Worm (Caenorhabditis elegans): Measurements from ENCODE around the gene F08D12.7.

DNA sequence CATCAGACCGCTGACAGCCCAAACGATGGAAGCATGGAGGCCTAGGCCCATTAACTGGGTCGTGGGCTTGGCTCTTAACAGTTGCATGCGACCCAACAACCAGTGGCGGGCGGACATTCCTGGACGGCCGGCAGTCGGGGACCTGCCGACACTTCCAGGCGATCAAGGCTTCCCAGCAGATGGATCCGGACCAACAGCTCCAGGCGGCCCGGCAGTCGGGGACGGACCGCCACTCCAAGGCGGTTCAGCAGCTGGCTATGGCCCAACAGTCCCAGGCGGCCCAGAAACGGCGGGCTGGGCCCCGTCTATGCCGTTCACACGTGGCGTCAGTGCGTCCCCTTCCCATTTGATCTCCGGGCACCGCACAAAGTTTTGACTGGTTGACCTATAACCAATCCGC, 27.5 kb downstream of the F08D12.7 start:
- TF ChIP-seq F39B2.1 (GFP tag; IDR thresholded peaks at IDR 0.05) (no peak), repo-1 (tag; optimal IDR thresholded peaks at IDR 0.05) (no peak), die-1 (tag; optimal IDR thresholded peaks at IDR 0.05) (no peak), bed-2 (GFP tag; IDR thresholded peaks at IDR 0.05) (no peak), ztf-25 (GFP tag; IDR thresholded peaks at IDR 0.05) (no peak), egl-18 (GFP tag; IDR thresholded peaks at IDR 0.05) (no peak), hlh-12 (tag; optimal IDR thresholded peaks at IDR 0.05) (no peak), madf-3 (GFP tag; IDR thresholded peaks at IDR 0.05) (no peak), B0261.1 (tag; optimal IDR thresholded peaks at IDR 0.05) (no peak), nhr-90 (tag; optimal IDR thresholded peaks at IDR 0.05) (no peak)

Measured in whole organism, young adult.